Fruit fly (Drosophila melanogaster): ENCODE data around the gene kar.

kar gene

DNA sequence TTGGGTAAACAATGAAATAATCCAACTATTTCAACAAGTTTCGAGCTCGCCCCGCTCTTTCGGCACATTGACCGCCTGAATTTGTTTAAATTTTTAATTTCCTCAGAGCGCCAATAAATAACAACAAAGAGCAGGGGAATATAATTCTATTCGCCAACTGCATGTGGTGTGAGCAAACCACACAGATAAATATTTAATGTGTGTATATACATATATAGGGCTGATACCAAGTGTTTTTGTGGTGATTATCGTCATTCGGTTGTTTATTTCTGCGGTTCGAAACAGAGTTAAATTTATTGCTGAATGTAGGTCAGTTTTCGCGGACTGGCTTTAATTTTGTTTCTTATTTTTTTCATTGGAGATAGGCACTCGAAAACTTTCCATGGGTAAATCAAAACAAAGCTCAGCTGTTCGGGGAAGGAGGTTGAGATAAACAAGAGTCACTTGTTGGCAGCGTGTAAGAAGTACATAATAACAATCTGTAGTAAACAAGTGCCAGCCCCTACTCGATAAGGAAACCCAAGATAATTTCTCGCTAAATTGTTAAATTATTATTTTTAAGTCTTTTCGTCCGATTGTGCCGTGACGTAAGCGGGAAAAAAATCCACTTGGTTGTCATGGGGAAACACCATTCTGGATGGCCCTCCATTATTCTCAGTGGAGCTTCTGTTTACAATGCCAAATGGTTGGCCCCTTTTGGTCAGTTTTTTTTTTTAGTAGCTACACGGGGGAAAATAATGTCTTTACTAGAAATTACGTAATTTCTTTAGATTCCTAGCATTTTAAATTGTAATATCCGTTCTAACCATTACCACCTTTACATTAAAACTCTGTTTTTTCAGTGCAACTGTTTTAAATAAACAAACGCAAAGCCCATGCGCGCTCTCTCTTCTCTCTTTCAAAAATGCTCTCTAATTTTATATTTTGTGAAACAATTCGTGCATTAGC is 28.7 kb upstream of the kar start (continued):
- TF ChIP-seq CG10147 (GFP tag; optimal IDR thresholded peaks at IDR 0.05), result no peak
- no peak; the same call in 1 of the 2 replicates for TF ChIP-seq MBD-R2 (GFP tag; IDR thresholded peaks at IDR 0.05)
- TF ChIP-seq Lhr (GFP tag; optimal IDR thresholded peaks at IDR 0.05), result no peak
- TF ChIP-seq CG4360 (GFP tag; IDR thresholded peaks at IDR 0.05), result no peak
- no peak; the same call in 2 of the 3 replicates for TF ChIP-seq so (GFP tag; IDR thresholded peaks at IDR 0.05)
- TF ChIP-seq ro (GFP tag; IDR thresholded peaks at IDR 0.05), result 0 out of 2 replicates have a peak, but pooled peaks have one; percentile 12
- peak; percentile 3 for TF ChIP-seq her (GFP tag; optimal IDR thresholded peaks at IDR 0.05)
- TF ChIP-seq CG9727 (GFP tag; optimal IDR thresholded peaks at IDR 0.05), result peak; percentile 35
- TF ChIP-seq caup (GFP tag; optimal IDR thresholded peaks at IDR 0.05; ENCODE audit: severe bottlenecking), result no peak
- TF ChIP-seq fd102C (GFP tag; optimal IDR thresholded peaks at IDR 0.05), result no peak
- TF ChIP-seq lov (optimal IDR thresholded peaks at IDR 0.05), result no peak
- TF ChIP-seq lov (GFP tag; IDR thresholded peaks at IDR 0.05), result no peak
- TF ChIP-seq CG7745 (tag; optimal IDR thresholded peaks at IDR 0.05), result no peak
- peak; percentile 66 for TF ChIP-seq ranshi (GFP tag; IDR thresholded peaks at IDR 0.05)
- no peak for TF ChIP-seq amos (GFP tag; IDR thresholded peaks at IDR 0.05; ENCODE audit: partially characterized antibody)
- TF ChIP-seq CG10462 (GFP tag; optimal IDR thresholded peaks at IDR 0.05), result no peak
- TF ChIP-seq hbn (GFP tag; IDR thresholded peaks at IDR 0.05; ENCODE audit: partially characterized antibody), result no peak
- TF ChIP-seq lbe (GFP tag; optimal IDR thresholded peaks at IDR 0.05), result no peak
- TF ChIP-seq h (optimal IDR thresholded peaks at IDR 0.05), result no peak
- peak; percentile 25 for TF ChIP-seq CG18262 (tag; optimal IDR thresholded peaks at IDR 0.05)
- TF ChIP-seq tio (GFP tag; optimal IDR thresholded peaks at IDR 0.05), result peak; percentile 22
- peak; percentile 53; the same call in 1 of the 2 replicates for TF ChIP-seq CG10366 (GFP tag; IDR thresholded peaks at IDR 0.05)
- TF ChIP-seq Oli (tag; optimal IDR thresholded peaks at IDR 0.05), result peak; percentile 53
- no peak for TF ChIP-seq YL-1 (GFP tag; optimal IDR thresholded peaks at IDR 0.05)
- peak; percentile 41 for TF ChIP-seq fd3F (GFP tag; optimal IDR thresholded peaks at IDR 0.05)
- TF ChIP-seq stwl (tag; optimal IDR thresholded peaks at IDR 0.05), result no peak
- TF ChIP-seq z (GFP tag; IDR thresholded peaks at IDR 0.05), result no peak
- TF ChIP-seq Poxn (GFP tag; IDR thresholded peaks at IDR 0.05), result no peak
- TF ChIP-seq Meics (GFP tag; optimal IDR thresholded peaks at IDR 0.05), result peak; percentile 61
- no peak for TF ChIP-seq CG14860 (GFP tag; IDR thresholded peaks at IDR 0.05; ENCODE audit: partially characterized antibody)
- no peak for TF ChIP-seq trh (GFP tag; optimal IDR thresholded peaks at IDR 0.05)
- TF ChIP-seq zfh2 (GFP tag; optimal IDR thresholded peaks at IDR 0.05), result peak; percentile 50
- TF ChIP-seq hth (optimal IDR thresholded peaks at IDR 0.05), result no peak
- TF ChIP-seq corto (GFP tag; optimal IDR thresholded peaks at IDR 0.05), result peak; percentile 10
- TF ChIP-seq CG16779 (GFP tag; IDR thresholded peaks at IDR 0.05), result 0 out of 2 replicates have a peak, but pooled peaks have one; percentile 46
- peak; percentile 74 for TF ChIP-seq vvl (GFP tag; IDR thresholded peaks at IDR 0.05)
- peak; percentile 56 for TF ChIP-seq ems (GFP tag; optimal IDR thresholded peaks at IDR 0.05)
- TF ChIP-seq Lpt (GFP tag; optimal IDR thresholded peaks at IDR 0.05), result no peak
- TF ChIP-seq lmd (GFP tag; IDR thresholded peaks at IDR 0.05), result peak; percentile 50
- TF ChIP-seq wdn (GFP tag; IDR thresholded peaks at IDR 0.05), result peak; percentile 68; the same call in 1 of the 2 replicates
- TF ChIP-seq Adf1 (GFP tag; IDR thresholded peaks at IDR 0.05), result peak; percentile 24; the same call in 1 of the 2 replicates
- TF ChIP-seq CG11696 (GFP tag; IDR thresholded peaks at IDR 0.05), result 0 out of 2 replicates have a peak, but pooled peaks have one; percentile 24
- TF ChIP-seq jigr1 (GFP tag; IDR thresholded peaks at IDR 0.05), result no peak
- no peak for TF ChIP-seq CG9797 (GFP tag; optimal IDR thresholded peaks at IDR 0.05)
- TF ChIP-seq CG12071 (GFP tag; optimal IDR thresholded peaks at IDR 0.05), result no peak
- no peak; the same call in 1 of the 2 replicates for TF ChIP-seq chm (GFP tag; IDR thresholded peaks at IDR 0.05)
- TF ChIP-seq klu (GFP tag; IDR thresholded peaks at IDR 0.05), result no peak
- TF ChIP-seq HmgD (GFP tag; optimal IDR thresholded peaks at IDR 0.05), result no peak
- TF ChIP-seq da (GFP tag; optimal IDR thresholded peaks at IDR 0.05), result peak; percentile 4
